Worm (Caenorhabditis elegans): ENCODE results near the gene tbb-4.
A peak's percentile ranks its signal among the peaks of the same experiment; 100 is the strongest.

The tbb-4 gene

DNA sequence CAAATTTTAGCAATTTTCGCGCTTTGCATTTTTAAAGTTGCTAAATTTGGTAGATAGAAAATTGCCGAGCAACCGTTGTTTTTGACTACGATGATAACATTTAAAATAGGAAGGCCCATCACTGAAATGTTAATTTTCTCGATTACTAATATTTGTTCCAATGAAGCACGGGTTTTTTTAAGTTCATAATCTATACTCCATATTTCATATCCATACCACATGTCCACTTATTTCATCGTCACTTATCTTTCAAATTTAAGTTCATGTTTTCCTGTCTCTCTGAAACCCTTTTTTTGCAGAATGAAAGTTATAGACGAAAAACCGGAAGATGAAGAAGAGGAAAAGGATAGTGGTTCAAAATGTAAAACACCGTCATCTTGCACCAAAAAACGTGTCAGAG lies 35.5 kb upstream of the tbb-4 start, which contains the start of gene gap-2:
gap-2 (plus strand) TSS at position 301 of the 400 bp plus-strand sequence.
- TF ChIP-seq gei-17 (GFP tag; optimal IDR thresholded peaks at IDR 0.05) (no peak), ceh-91 (GFP tag; IDR thresholded peaks at IDR 0.05) (no peak), mxl-1 (tag; optimal IDR thresholded peaks at IDR 0.05) (no peak)

ce11 chrX:9467573-9467972 lies 30.9 kb upstream of the tbb-4 start:
- TF ChIP-seq lin-26 (GFP tag; IDR thresholded peaks at IDR 0.05) (peak; percentile 90), ceh-40 (GFP tag; IDR thresholded peaks at IDR 0.05) (peak; percentile 79; the same call in 1 of the 2 replicates), mxl-1 (tag; optimal IDR thresholded peaks at IDR 0.05) (peak; percentile 47), ZK185.1 (tag; optimal IDR thresholded peaks at IDR 0.05; ENCODE audit: poor library complexity, severe bottlenecking) (peak; percentile 95), mcd-1 (GFP tag; IDR thresholded peaks at IDR 0.05) (peak; percentile 65), bed-2 (GFP tag; IDR thresholded peaks at IDR 0.05) (no peak), F57A8.1 (GFP tag; optimal IDR thresholded peaks at IDR 0.05) (no peak), ekl-4 (GFP tag; IDR thresholded peaks at IDR 0.05) (no peak), tbx-9 (tag; optimal IDR thresholded peaks at IDR 0.05; ENCODE audit: borderline replicate concordance) (peak; percentile 36), ztf-18 (tag; optimal IDR thresholded peaks at IDR 0.05) (peak; percentile 66), let-526 (GFP tag; IDR thresholded peaks at IDR 0.05) (0 out of 2 replicates have a peak, but pooled peaks have one; percentile 9), rcor-1 (GFP tag; IDR thresholded peaks at IDR 0.05) (peak; percentile 85), T07F8.4 (tag; optimal IDR thresholded peaks at IDR 0.05) (peak; percentile 77), madf-3 (GFP tag; IDR thresholded peaks at IDR 0.05) (0 out of 2 replicates have a peak, but pooled peaks have one; percentile 46), lir-1 (GFP tag; conservative IDR thresholded peaks at IDR 0.05) (no peak; the same call in 1 of the 2 replicates), hrde-1 (tag; optimal IDR thresholded peaks at IDR 0.05; ENCODE audit: borderline replicate concordance) (peak; percentile 45), tbp1 (GFP tag; optimal IDR thresholded peaks at IDR 0.05) (peak; percentile 94), pha-4 (tag; optimal IDR thresholded peaks at IDR 0.05) (no peak), pbrm-1 (GFP tag; IDR thresholded peaks at IDR 0.05) (peak; percentile 91), ets-4 (GFP tag; optimal IDR thresholded peaks at IDR 0.05) (no peak), sdz-38 (tag; optimal IDR thresholded peaks at IDR 0.05) (no peak), C06A6.2 (GFP tag; conservative IDR thresholded peaks at IDR 0.05) (0 out of 2 replicates have a peak, but pooled peaks have one; percentile 16), F23B12.7 (tag; optimal IDR thresholded peaks at IDR 0.05; ENCODE audit: insufficient read depth) (peak; percentile 76), mes-4 (tag; optimal IDR thresholded peaks at IDR 0.05) (peak; percentile 80), repo-1 (tag; optimal IDR thresholded peaks at IDR 0.05) (no peak), madf-6 (GFP tag; IDR thresholded peaks at IDR 0.05) (no peak), ceh-100 (GFP tag; IDR thresholded peaks at IDR 0.05) (peak; percentile 29; the same call in 1 of the 2 replicates), ccch-3 (GFP tag; optimal IDR thresholded peaks at IDR 0.05) (no peak), F49E8.2 (tag; optimal IDR thresholded peaks at IDR 0.05; ENCODE audit: insufficient read depth) (peak; percentile 15), nhr-90 (tag; optimal IDR thresholded peaks at IDR 0.05) (peak; percentile 86), snpc-1.3 (tag; optimal IDR thresholded peaks at IDR 0.05; ENCODE audit: insufficient read depth) (peak; percentile 75), ceh-79 (tag; optimal IDR thresholded peaks at IDR 0.05) (peak; percentile 54), K11D2.4 (GFP tag; IDR thresholded peaks at IDR 0.05) (peak; percentile 78), F57C9.4 (tag; optimal IDR thresholded peaks at IDR 0.05) (no peak), Y95B8A.8 (GFP tag; IDR thresholded peaks at IDR 0.05) (no peak), nfyb-1 (GFP tag; IDR thresholded peaks at IDR 0.05) (peak; percentile 80), B0035.1 (tag; optimal IDR thresholded peaks at IDR 0.05) (peak; percentile 80), ceh-27 (GFP tag; optimal IDR thresholded peaks at IDR 0.05) (peak; percentile 59), snpc-4 (GFP tag; optimal IDR thresholded peaks at IDR 0.05) (peak; percentile 64), snpc-4 (tag; optimal IDR thresholded peaks at IDR 0.05) (peak in 2 of 4 experiments; percentile 40 to 81), rec-8 (tag; optimal IDR thresholded peaks at IDR 0.05) (peak; percentile 53 to 67), ztf-6 (GFP tag; IDR thresholded peaks at IDR 0.05) (peak; percentile 53; the same call in 1 of the 2 replicates), lin-40 (tag; optimal IDR thresholded peaks at IDR 0.05) (peak; percentile 93)
